Worm (Caenorhabditis elegans) whole organism, L3 larva: ENCODE data around the gene M01H9.10.

Source experiments
- R02D3.7 ChIP-seq: fragments of 150-350 bp; optimal IDR thresholded peaks from 2 replicates; lab custom pipeline; 2014; ENCODE audit warnings: missing biosample characterization, missing genetic modification characterization
- ZK546.5 ChIP-seq: sonication (generic microtip); optimal IDR thresholded peaks from 2 replicates; lab custom pipeline; 2017; ENCODE audit warnings: missing biosample characterization, missing genetic modification characterization
- aly-2 ChIP-seq: fragments of 150-350 bp; optimal IDR thresholded peaks from 2 replicates; lab custom pipeline; 2014; ENCODE audit warnings: missing biosample characterization, missing genetic modification characterization
- ama-1 ChIP-seq: fragments of 150-350 bp; optimal IDR thresholded peaks from 2 replicates; lab custom pipeline; 2018
- ceh-16 ChIP-seq: sonication (generic microtip); optimal IDR thresholded peaks from 2 replicates; lab custom pipeline; 2017; ENCODE audit warnings: missing biosample characterization, missing genetic modification characterization
- ceh-28 ChIP-seq: fragments of 150-350 bp; optimal IDR thresholded peaks from 2 replicates; lab custom pipeline; 2014; ENCODE audit warnings: missing biosample characterization, missing genetic modification reagents, missing genetic modification characterization
- ceh-82 ChIP-seq: fragments of 150-350 bp; optimal IDR thresholded peaks from 2 replicates; lab custom pipeline; 2014; ENCODE audit warnings: missing biosample characterization, missing genetic modification characterization
- daf-12 ChIP-seq: fragments of 150-350 bp; optimal IDR thresholded peaks from 2 replicates; lab custom pipeline; 2014; ENCODE audit warnings: missing biosample characterization, missing genetic modification reagents, missing genetic modification characterization
- egl-27 ChIP-seq: sonication (generic microtip); optimal IDR thresholded peaks from 4 replicates; lab custom pipeline; 2017; ENCODE audit warnings: missing biosample characterization, missing genetic modification reagents, missing genetic modification characterization
- elt-1 ChIP-seq: fragments of 150-350 bp; optimal IDR thresholded peaks from 2 replicates; lab custom pipeline; 2014; ENCODE audit warnings: missing biosample characterization, missing genetic modification characterization
- elt-2 ChIP-seq: sonication (generic microtip); optimal IDR thresholded peaks from 2 replicates; lab custom pipeline; 2016; ENCODE audit warnings: missing genetic modification reagents, mild to moderate bottlenecking, missing genetic modification characterization, missing compliant biosample characterization
- elt-3 ChIP-seq, 3 experiments: fragments of 150-350 bp in 1 of 3; sonication (generic microtip) in 2 of 3; optimal IDR thresholded peaks; 2 replicates in 2 of 3; 4 replicates in 1 of 3; lab custom pipeline; 2014 to 2017; ENCODE audit warnings: missing biosample characterization in 3 of 3, missing genetic modification characterization in 3 of 3
- fkh-2 ChIP-seq: fragments of 150-350 bp; optimal IDR thresholded peaks from 2 replicates; lab custom pipeline; 2014; ENCODE audit warnings: missing biosample characterization, missing genetic modification reagents, missing genetic modification characterization
- fos-1 ChIP-seq: fragments of 150-350 bp; optimal IDR thresholded peaks from 2 replicates; lab custom pipeline; 2014; ENCODE audit warnings: missing biosample characterization, missing genetic modification characterization
- hmg-11 ChIP-seq: sonication (generic microtip); optimal IDR thresholded peaks from 2 replicates; lab custom pipeline; 2016; ENCODE audit warnings: missing genetic modification characterization, missing compliant biosample characterization
- jun-1 ChIP-seq: fragments of 150-350 bp; optimal IDR thresholded peaks from 2 replicates; lab custom pipeline; 2014; ENCODE audit warnings: missing biosample characterization, missing genetic modification reagents, missing genetic modification characterization
- mdl-1 ChIP-seq: fragments of 150-350 bp; optimal IDR thresholded peaks from 2 replicates; lab custom pipeline; 2014; ENCODE audit warnings: missing biosample characterization, missing genetic modification characterization
- mml-1 ChIP-seq: fragments of 150-350 bp; sonication (generic microtip); optimal IDR thresholded peaks from 3 replicates; lab custom pipeline; 2014; ENCODE audit warnings: missing biosample characterization, missing genetic modification characterization
- nfya-1 ChIP-seq: sonication (generic microtip); optimal IDR thresholded peaks from 2 replicates; lab custom pipeline; 2017; ENCODE audit warnings: missing genetic modification characterization, mild to moderate bottlenecking, missing compliant biosample characterization, antibody characterized with exemption, moderate library complexity; ENCODE audit not compliant: insufficient read depth
- nhr-11 ChIP-seq: fragments of 150-350 bp; optimal IDR thresholded peaks from 2 replicates; lab custom pipeline; 2014; ENCODE audit warnings: missing biosample characterization, missing genetic modification characterization
- nhr-23 ChIP-seq: fragments of 150-350 bp; optimal IDR thresholded peaks from 2 replicates; lab custom pipeline; 2014; ENCODE audit warnings: missing biosample characterization, missing genetic modification reagents, missing genetic modification characterization
- nhr-237 ChIP-seq: fragments of 150-350 bp; optimal IDR thresholded peaks from 2 replicates; lab custom pipeline; 2014; ENCODE audit warnings: missing biosample characterization, missing genetic modification characterization
- nhr-25 ChIP-seq: sonication (generic microtip); optimal IDR thresholded peaks from 2 replicates; lab custom pipeline; 2017; ENCODE audit warnings: missing biosample characterization, missing genetic modification characterization
- nhr-28 ChIP-seq: fragments of 150-350 bp; optimal IDR thresholded peaks from 2 replicates; lab custom pipeline; 2014; ENCODE audit warnings: missing biosample characterization, missing genetic modification characterization
- nhr-43 ChIP-seq: sonication (generic microtip); optimal IDR thresholded peaks from 2 replicates; lab custom pipeline; 2016; ENCODE audit warnings: mild to moderate bottlenecking, missing genetic modification characterization, missing compliant biosample characterization; ENCODE audit not compliant: poor library complexity, severe bottlenecking
- nhr-67 ChIP-seq: fragments of 150-350 bp; optimal IDR thresholded peaks from 2 replicates; lab custom pipeline; 2014; ENCODE audit warnings: missing biosample characterization, missing genetic modification characterization
- nhr-76 ChIP-seq: fragments of 150-350 bp; sonication (generic microtip); optimal IDR thresholded peaks from 5 replicates; lab custom pipeline; 2014; ENCODE audit warnings: missing biosample characterization, missing genetic modification characterization
- nhr-77 ChIP-seq: fragments of 150-350 bp; optimal IDR thresholded peaks from 2 replicates; lab custom pipeline; 2014; ENCODE audit warnings: missing biosample characterization, missing genetic modification characterization
- pha-4 ChIP-seq: fragments of 150-350 bp; optimal IDR thresholded peaks from 2 replicates; lab custom pipeline; 2014; ENCODE audit warnings: missing biosample characterization, missing genetic modification reagents, missing genetic modification characterization
- pqm-1 ChIP-seq: fragments of 150-350 bp; optimal IDR thresholded peaks from 2 replicates; lab custom pipeline; 2017; ENCODE audit warnings: missing biosample characterization, missing genetic modification characterization, inconsistent platforms
- skn-1 ChIP-seq: fragments of 150-350 bp; optimal IDR thresholded peaks from 2 replicates; lab custom pipeline; 2014; ENCODE audit warnings: missing biosample characterization, missing genetic modification characterization
- snpc-4 ChIP-seq: fragments of 150-350 bp; optimal IDR thresholded peaks from 2 replicates; lab custom pipeline; 2014; ENCODE audit warnings: missing biosample characterization, missing genetic modification characterization
- unc-39 ChIP-seq: sonication (generic microtip); optimal IDR thresholded peaks from 4 replicates; lab custom pipeline; 2017; ENCODE audit warnings: missing biosample characterization, missing genetic modification characterization
- zag-1 ChIP-seq: fragments of 150-350 bp; optimal IDR thresholded peaks from 2 replicates; lab custom pipeline; 2014; ENCODE audit warnings: missing biosample characterization, missing genetic modification characterization
- ztf-11 ChIP-seq: fragments of 150-350 bp; optimal IDR thresholded peaks from 2 replicates; lab custom pipeline; 2014; ENCODE audit warnings: missing biosample characterization, missing genetic modification characterization
- ztf-4 ChIP-seq: fragments of 150-350 bp; optimal IDR thresholded peaks from 2 replicates; lab custom pipeline; 2014; ENCODE audit warnings: missing biosample characterization, missing genetic modification characterization

The M01H9.10 gene

ce11 chrIV:4451576-4451975, 28.4 kb downstream of the M01H9.10 start, which contains the start of gene R08C7.1:
Gene R08C7.1 (plus strand): TSS chrIV:4451876.
- TF ChIP-seq nhr-237 (tag; lab: Kevin White, UChicago) (no peak), nhr-23 (tag; lab: Kevin White, UChicago) (peak; percentile 6), nhr-77 (no peak), unc-39 (tag; lab: Kevin White, UChicago) (no peak)

- no peak for TF ChIP-seq aly-2 (tag; lab: Kevin White, UChicago)
- no peak for TF ChIP-seq nhr-67
- TF ChIP-seq nhr-23 (tag; lab: Kevin White, UChicago) = peak; percentile 5
- peak; percentile 86 for TF ChIP-seq elt-2 (tag; lab: Kevin White, UChicago)
- peak; percentile 38 for TF ChIP-seq pha-4
- no peak for TF ChIP-seq nfya-1 (tag; lab: Kevin White, UChicago)
- no peak for TF ChIP-seq nhr-76 (tag; lab: Kevin White, UChicago)
- peak; percentile 88 for TF ChIP-seq pqm-1 (tag; lab: Kevin White, UChicago)
- TF ChIP-seq ama-1 (lab: Kevin White, UChicago) = peak; percentile 13
- no peak for TF ChIP-seq elt-1 (tag; lab: Kevin White, UChicago)
- TF ChIP-seq nhr-237 (tag; lab: Kevin White, UChicago) = no peak
- TF ChIP-seq nhr-43 = peak; percentile 57
- TF ChIP-seq jun-1 (tag; lab: Kevin White, UChicago) = no peak
Observed at ce11 chrIV:4449843-4450242, 30.1 kb downstream of the M01H9.10 start.

- no peak for TF ChIP-seq nhr-237 (tag; lab: Kevin White, UChicago)
- no peak for TF ChIP-seq ztf-4 (tag; lab: Kevin White, UChicago)
- no peak for TF ChIP-seq ceh-16 (tag; lab: Kevin White, UChicago)
- TF ChIP-seq ZK546.5 (tag; lab: Kevin White, UChicago) = no peak
Observed at ce11 chrIV:4449439-4449838, 30.5 kb downstream of the M01H9.10 start, which contains the start of gene R08C7.12. Gene R08C7.12 (plus strand): TSS chrIV:4449739.

- TF ChIP-seq ZK546.5 (tag; lab: Kevin White, UChicago) (no peak), pha-4 (peak; percentile 8)
Observed at ce11 chrIV:4448343-4448742, 31.6 kb downstream of the M01H9.10 start.

- no peak for TF ChIP-seq nhr-237 (tag; lab: Kevin White, UChicago)
- TF ChIP-seq elt-3 (tag; optimal IDR thresholded peaks at IDR 0.05; lab: Kevin White, UChicago) = no peak
- no peak for TF ChIP-seq nfya-1 (tag; lab: Kevin White, UChicago)
Observed at ce11 chrIV:4447367-4447766, 32.6 kb downstream of the M01H9.10 start.

ce11 chrIV:4447284-4447366, 32.8 kb downstream of the M01H9.10 start, which contains the start of gene chat-1:
Gene chat-1 (plus strand): TSS chrIV:4447331.
- TF ChIP-seq mml-1 (tag; lab: Kevin White, UChicago) (no peak), aly-2 (tag; lab: Kevin White, UChicago) (no peak)

ce11 chrIV:4446884-4447283, 33.0 kb downstream of the M01H9.10 start:
- no peak for TF ChIP-seq fkh-2
- no peak for TF ChIP-seq daf-12
- peak; percentile 83 for TF ChIP-seq ama-1 (lab: Kevin White, UChicago)
- peak; percentile 65 for TF ChIP-seq pha-4
- peak; percentile 59 for TF ChIP-seq nfya-1 (tag; lab: Kevin White, UChicago)
- peak; percentile 43 for TF ChIP-seq nhr-23 (tag; lab: Kevin White, UChicago)
- TF ChIP-seq R02D3.7 (tag; lab: Kevin White, UChicago) = peak; percentile 42
- peak; percentile 50 for TF ChIP-seq nhr-25 (tag; lab: Kevin White, UChicago)
- no peak for TF ChIP-seq nhr-11
- TF ChIP-seq ztf-11 (tag; lab: Kevin White, UChicago) = no peak
- peak; percentile 1 for TF ChIP-seq ZK546.5 (tag; lab: Kevin White, UChicago)
- peak; percentile 84 for TF ChIP-seq ceh-28 (tag; lab: Kevin White, UChicago)
- peak; percentile 20 for TF ChIP-seq pqm-1 (tag; lab: Kevin White, UChicago)
- TF ChIP-seq nhr-77 = no peak

ce11 chrIV:4445711-4446290, 34.1 kb downstream of the M01H9.10 start, which contains the start of the genes wapl-1 and htz-1:
Gene wapl-1 (minus strand): TSS chrIV:4445740.
Gene htz-1 (plus strand): TSS chrIV:4446216.
- TF ChIP-seq nhr-43 (peak; percentile 88), nhr-237 (tag; lab: Kevin White, UChicago) (no peak), mdl-1 (tag; lab: Kevin White, UChicago) (peak; percentile 49), ceh-28 (tag; lab: Kevin White, UChicago) (peak; percentile 81), egl-27 (tag; lab: Kevin White, UChicago) (peak; percentile 76), ZK546.5 (tag; lab: Kevin White, UChicago) (peak; percentile 98), elt-2 (tag; lab: Kevin White, UChicago) (peak; percentile 83), nhr-28 (tag; lab: Kevin White, UChicago) (no peak), mml-1 (tag; lab: Kevin White, UChicago) (no peak), hmg-11 (tag; lab: Kevin White, UChicago) (peak; percentile 90), skn-1 (tag; lab: Kevin White, UChicago) (peak; percentile 55), zag-1 (tag; lab: Kevin White, UChicago) (peak; percentile 42), nfya-1 (tag; lab: Kevin White, UChicago) (peak; percentile 99), ceh-82 (tag; lab: Kevin White, UChicago) (peak; percentile 68), R02D3.7 (tag; lab: Kevin White, UChicago) (peak; percentile 99), fos-1 (tag; lab: Kevin White, UChicago) (peak; percentile 69), ama-1 (lab: Kevin White, UChicago) (peak; percentile 79), nhr-76 (tag; lab: Kevin White, UChicago) (no peak), snpc-4 (tag; lab: Kevin White, UChicago) (peak; percentile 88), pha-4 (peak; percentile 99), elt-1 (tag; lab: Kevin White, UChicago) (peak; percentile 81)
